Worm (Caenorhabditis elegans) whole organism, late embryonic: ENCODE results near the gene M163.8.

Source experiments
- F13H6.1 ChIP-seq: sonication (generic microtip); optimal IDR thresholded peaks from 2 replicates; lab custom pipeline; 2016; ENCODE audit warnings: missing genetic modification characterization, missing compliant biosample characterization
- T23F11.4 ChIP-seq: fragments of 200-800 bp; sonication (Bioruptor generic); optimal IDR thresholded peaks from 2 replicates; lab custom pipeline; 2018; ENCODE audit warnings: mild to moderate bottlenecking, missing genetic modification characterization, missing compliant biosample characterization
- ahr-1 ChIP-seq: sonication (generic microtip); optimal IDR thresholded peaks from 2 replicates; lab custom pipeline; 2016; ENCODE audit warnings: missing genetic modification characterization, missing compliant biosample characterization
- ama-1 ChIP-seq: fragments of 150-350 bp; optimal IDR thresholded peaks from 2 replicates; lab custom pipeline; 2014
- ceh-18 ChIP-seq: sonication (generic microtip); optimal IDR thresholded peaks from 2 replicates; lab custom pipeline; 2016; ENCODE audit warnings: missing genetic modification characterization, missing compliant biosample characterization
- ceh-19 ChIP-seq: fragments of 200-800 bp; sonication (Bioruptor generic); optimal IDR thresholded peaks from 2 replicates; lab custom pipeline; 2018; ENCODE audit warnings: mild to moderate bottlenecking, missing genetic modification characterization, missing compliant biosample characterization
- ceh-2 ChIP-seq: sonication (generic microtip); optimal IDR thresholded peaks from 2 replicates; lab custom pipeline; 2016; ENCODE audit warnings: missing genotype, missing genetic modification characterization, missing compliant biosample characterization
- ceh-22 ChIP-seq: sonication (generic microtip); optimal IDR thresholded peaks from 2 replicates; lab custom pipeline; 2017; ENCODE audit warnings: missing biosample characterization, missing genetic modification characterization
- ceh-34 ChIP-seq: sonication (generic microtip); optimal IDR thresholded peaks from 2 replicates; lab custom pipeline; 2016; ENCODE audit warnings: mild to moderate bottlenecking, missing genetic modification characterization, missing compliant biosample characterization
- ceh-48 ChIP-seq: sonication (generic microtip); optimal IDR thresholded peaks from 2 replicates; lab custom pipeline; 2016; ENCODE audit warnings: missing genetic modification characterization, inconsistent platforms, missing compliant biosample characterization
- che-1 ChIP-seq: sonication (generic microtip); optimal IDR thresholded peaks from 2 replicates; lab custom pipeline; 2016; ENCODE audit warnings: mild to moderate bottlenecking, missing genetic modification characterization, missing compliant biosample characterization
- dve-1 ChIP-seq: sonication (generic microtip); optimal IDR thresholded peaks from 2 replicates; lab custom pipeline; 2017; ENCODE audit warnings: antibody characterized with exemption, mild to moderate bottlenecking, missing genetic modification characterization, missing compliant biosample characterization
- elt-2 ChIP-seq: sonication (generic microtip); optimal IDR thresholded peaks from 2 replicates; lab custom pipeline; 2016; ENCODE audit warnings: missing genetic modification reagents, missing genetic modification characterization, missing compliant biosample characterization
- elt-4 ChIP-seq: sonication (generic microtip); optimal IDR thresholded peaks from 2 replicates; lab custom pipeline; 2016; ENCODE audit warnings: missing genetic modification characterization, missing compliant biosample characterization
- eyg-1 ChIP-seq: sonication (generic microtip); optimal IDR thresholded peaks from 2 replicates; lab custom pipeline; 2016; ENCODE audit warnings: missing genotype, missing genetic modification characterization, missing compliant biosample characterization
- fax-1 ChIP-seq: sonication (generic microtip); optimal IDR thresholded peaks from 2 replicates; lab custom pipeline; 2016; ENCODE audit warnings: missing genotype, missing genetic modification characterization, missing compliant biosample characterization
- fkh-10 ChIP-seq: fragments of 150-350 bp; optimal IDR thresholded peaks from 2 replicates; lab custom pipeline; 2014; ENCODE audit warnings: missing biosample characterization, missing genetic modification reagents, missing genetic modification characterization
- gmeb-2 ChIP-seq: sonication (generic microtip); optimal IDR thresholded peaks from 2 replicates; lab custom pipeline; 2016; ENCODE audit warnings: missing genetic modification characterization, inconsistent platforms, missing compliant biosample characterization
- hlh-13 ChIP-seq: fragments of 200-800 bp; sonication (Bioruptor generic); optimal IDR thresholded peaks from 2 replicates; lab custom pipeline; 2018; ENCODE audit warnings: mild to moderate bottlenecking, missing genetic modification characterization, missing compliant biosample characterization
- hlh-15 ChIP-seq: sonication (generic microtip); optimal IDR thresholded peaks from 2 replicates; lab custom pipeline; 2016; ENCODE audit warnings: missing genetic modification characterization, missing compliant biosample characterization
- lim-6 ChIP-seq: sonication (generic microtip); optimal IDR thresholded peaks from 2 replicates; lab custom pipeline; 2016; ENCODE audit warnings: missing genetic modification characterization, missing compliant biosample characterization
- mec-3 ChIP-seq: sonication (generic microtip); optimal IDR thresholded peaks from 2 replicates; lab custom pipeline; 2016; ENCODE audit warnings: borderline replicate concordance, missing genetic modification characterization, missing compliant biosample characterization
- nfya-1 ChIP-seq: sonication (generic microtip); optimal IDR thresholded peaks from 2 replicates; lab custom pipeline; 2017; ENCODE audit warnings: missing genetic modification characterization, mild to moderate bottlenecking, missing compliant biosample characterization, antibody characterized with exemption, moderate library complexity
- nhr-11 ChIP-seq: fragments of 150-350 bp; optimal IDR thresholded peaks from 2 replicates; lab custom pipeline; 2014; ENCODE audit warnings: missing biosample characterization, missing genetic modification characterization
- npax-4 ChIP-seq: sonication (generic microtip); optimal IDR thresholded peaks from 2 replicates; lab custom pipeline; 2016; ENCODE audit warnings: missing genetic modification characterization, missing compliant biosample characterization
- pat-9 ChIP-seq: fragments of 200-800 bp; sonication (Bioruptor generic); optimal IDR thresholded peaks from 2 replicates; lab custom pipeline; 2018; ENCODE audit warnings: mild to moderate bottlenecking, missing genetic modification characterization, moderate library complexity, missing compliant biosample characterization
- pax-1 ChIP-seq: fragments of 150-350 bp; optimal IDR thresholded peaks from 2 replicates; lab custom pipeline; 2014; ENCODE audit warnings: missing biosample characterization, missing genetic modification characterization
- pqm-1 ChIP-seq: sonication (generic microtip); optimal IDR thresholded peaks from 2 replicates; lab custom pipeline; 2016; ENCODE audit warnings: missing genetic modification characterization, missing compliant biosample characterization
- ref-2 ChIP-seq: sonication (generic microtip); optimal IDR thresholded peaks from 2 replicates; lab custom pipeline; 2016; ENCODE audit warnings: missing genetic modification characterization, missing compliant biosample characterization
- rnt-1 ChIP-seq: sonication (generic microtip); optimal IDR thresholded peaks from 2 replicates; lab custom pipeline; 2016; ENCODE audit warnings: missing genetic modification characterization, missing compliant biosample characterization
- sdc-2 ChIP-seq: sonication (generic microtip); optimal IDR thresholded peaks from 2 replicates; lab custom pipeline; 2016; ENCODE audit warnings: missing genotype, missing genetic modification characterization, missing compliant biosample characterization
- sox-2 ChIP-seq: fragments of 200-800 bp; sonication (Bioruptor generic); IDR thresholded peaks from 2 replicates; pipeline ENCODE4 v1.3.6; 2022; ENCODE audit warnings: missing genetic modification reagents, missing genetic modification characterization, missing compliant biosample characterization
- sox-4 ChIP-seq: sonication (generic microtip); optimal IDR thresholded peaks from 2 replicates; lab custom pipeline; 2017; ENCODE audit warnings: mild to moderate bottlenecking, missing genetic modification characterization, inconsistent platforms, missing compliant biosample characterization
- syd-9 ChIP-seq: sonication (generic microtip); optimal IDR thresholded peaks from 2 replicates; lab custom pipeline; 2016; ENCODE audit warnings: mild to moderate bottlenecking, missing genetic modification characterization, moderate library complexity, missing compliant biosample characterization
- tbx-2 ChIP-seq: sonication (generic microtip); optimal IDR thresholded peaks from 2 replicates; lab custom pipeline; 2016; ENCODE audit warnings: missing genetic modification characterization, missing compliant biosample characterization
- tbx-7 ChIP-seq: sonication (generic microtip); optimal IDR thresholded peaks from 2 replicates; lab custom pipeline; 2016; ENCODE audit warnings: missing genotype, missing genetic modification characterization, missing compliant biosample characterization
- unc-3 ChIP-seq, 2 experiments: fragments of 200-800 bp in 1 of 2; sonication (Bioruptor generic) in 1 of 2; sonication (generic microtip) in 1 of 2; conservative IDR thresholded peaks in 1 of 2; optimal IDR thresholded peaks in 1 of 2; 2 replicates each; pipeline versions ENCODE4 v1.3.6 to Lab custom; 2016 to 2022; ENCODE audit warnings: missing compliant biosample characterization in 2 of 2, missing genetic modification characterization in 2 of 2, missing genetic modification reagents in 1 of 2
- unc-42 ChIP-seq: sonication (generic microtip); optimal IDR thresholded peaks from 2 replicates; lab custom pipeline; 2016; ENCODE audit warnings: missing genotype, missing genetic modification characterization, missing compliant biosample characterization
- unc-86 ChIP-seq: sonication (generic microtip); optimal IDR thresholded peaks from 2 replicates; lab custom pipeline; 2016; ENCODE audit warnings: missing genetic modification characterization, missing compliant biosample characterization

M163.8 gene

DNA sequence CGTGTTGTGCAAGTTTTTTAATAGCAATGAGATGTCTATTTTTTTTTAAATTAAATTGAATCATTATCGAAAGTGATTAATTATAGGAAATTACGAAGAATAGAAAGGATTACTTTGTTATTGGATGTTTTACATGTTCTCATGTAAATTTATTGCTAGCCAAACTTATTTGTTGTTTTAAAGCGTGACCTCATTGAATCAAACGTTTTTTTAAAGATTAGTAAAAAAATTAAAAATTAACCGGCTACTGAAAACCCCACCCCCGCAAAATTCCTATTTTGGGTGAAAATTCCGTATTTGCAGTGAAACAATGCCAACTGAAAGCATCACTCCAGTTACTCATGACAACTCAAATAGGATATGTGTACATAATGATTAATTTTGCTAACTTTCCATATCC is at the start of gene M163.8:
M163.8 (plus strand) TSS at position 301 of the 400 bp plus-strand sequence.
- TF ChIP-seq unc-3 (GFP tag; conservative IDR thresholded peaks at IDR 0.05; lab: Robert Waterston, UW) = no peak
- no peak for TF ChIP-seq unc-3 (tag; optimal IDR thresholded peaks at IDR 0.05; lab: Kevin White, UChicago)

DNA sequence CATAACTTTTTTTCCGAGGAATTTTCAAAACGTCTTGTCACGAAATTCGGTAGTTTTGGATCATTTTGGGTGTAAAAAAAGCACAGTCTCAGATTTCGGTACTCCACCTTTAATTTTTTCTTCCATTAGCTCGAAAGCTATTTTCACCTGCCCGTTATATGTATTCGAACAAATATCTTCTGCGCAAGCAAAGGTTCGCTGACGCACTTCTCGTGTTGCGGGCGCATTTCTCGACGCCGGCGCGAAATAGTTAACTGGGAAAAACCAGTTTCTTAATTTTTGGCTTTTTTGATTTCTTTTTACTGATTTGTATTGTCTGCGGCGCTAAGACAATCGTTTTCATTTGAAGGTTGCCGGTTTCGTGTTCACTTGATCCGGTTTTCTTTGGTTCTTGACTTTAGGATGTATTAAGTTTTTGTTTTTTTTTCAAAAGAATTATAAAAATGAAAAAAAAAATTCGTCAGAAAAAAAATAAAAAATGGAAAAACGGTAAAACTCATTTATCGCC is 49.2 kb upstream of the M163.8 start:
- TF ChIP-seq T23F11.4 (GFP tag; lab: Kevin White, UChicago) (no peak), pax-1 (tag; lab: Kevin White, UChicago) (no peak), elt-4 (no peak), hlh-13 (no peak), ref-2 (tag; lab: Kevin White, UChicago) (no peak), npax-4 (tag; lab: Kevin White, UChicago) (no peak), mec-3 (tag; lab: Kevin White, UChicago) (no peak), fkh-10 (no peak), ceh-48 (tag; lab: Kevin White, UChicago) (no peak), ceh-22 (tag; lab: Kevin White, UChicago) (no peak), hlh-15 (tag; lab: Kevin White, UChicago) (no peak), unc-42 (tag; lab: Kevin White, UChicago) (no peak), nfya-1 (no peak), fax-1 (tag; lab: Kevin White, UChicago) (no peak), ama-1 (lab: Kevin White, UChicago) (no peak), ahr-1 (tag; lab: Kevin White, UChicago) (no peak), sox-4 (tag; lab: Kevin White, UChicago) (no peak), sox-2 (GFP tag; lab: Robert Waterston, UW) (no peak), ceh-34 (no peak), ceh-19 (GFP tag; lab: Kevin White, UChicago) (no peak)

DNA sequence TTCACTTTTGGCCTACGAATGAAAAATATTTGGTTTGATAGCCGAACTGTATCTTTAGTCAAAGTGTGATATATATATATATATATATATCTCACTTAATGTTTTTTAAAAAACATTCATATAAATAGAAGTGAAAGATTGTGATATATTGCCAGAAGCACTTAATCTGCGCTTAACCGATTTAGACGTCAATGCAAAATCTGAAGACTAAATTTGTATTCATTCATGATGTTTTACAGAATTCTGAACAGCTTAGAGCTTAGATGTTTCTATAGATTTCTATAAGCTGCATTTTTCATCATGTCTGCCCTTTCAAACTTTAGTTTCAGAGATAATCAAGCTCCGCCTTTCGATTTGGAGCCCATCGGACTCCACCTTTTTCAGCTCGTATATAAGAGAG is 42.6 kb upstream of the M163.8 start, which contains the start of gene F23D12.3:
F23D12.3 (plus strand) TSS at position 301 of the 400 bp plus-strand sequence.
- TF ChIP-seq dve-1 (tag; lab: Kevin White, UChicago) (no peak), rnt-1 (no peak), ahr-1 (tag; lab: Kevin White, UChicago) (no peak), ceh-18 (no peak), mec-3 (tag; lab: Kevin White, UChicago) (no peak), unc-86 (tag; lab: Kevin White, UChicago) (no peak), lim-6 (tag; lab: Kevin White, UChicago) (no peak), sox-4 (tag; lab: Kevin White, UChicago) (no peak), ceh-19 (GFP tag; lab: Kevin White, UChicago) (no peak), eyg-1 (tag; lab: Kevin White, UChicago) (no peak), hlh-15 (tag; lab: Kevin White, UChicago) (no peak), unc-42 (tag; lab: Kevin White, UChicago) (no peak), elt-4 (no peak), fax-1 (tag; lab: Kevin White, UChicago) (no peak), ceh-2 (tag; lab: Kevin White, UChicago) (no peak), syd-9 (tag; lab: Kevin White, UChicago) (no peak), F13H6.1 (no peak)

DNA sequence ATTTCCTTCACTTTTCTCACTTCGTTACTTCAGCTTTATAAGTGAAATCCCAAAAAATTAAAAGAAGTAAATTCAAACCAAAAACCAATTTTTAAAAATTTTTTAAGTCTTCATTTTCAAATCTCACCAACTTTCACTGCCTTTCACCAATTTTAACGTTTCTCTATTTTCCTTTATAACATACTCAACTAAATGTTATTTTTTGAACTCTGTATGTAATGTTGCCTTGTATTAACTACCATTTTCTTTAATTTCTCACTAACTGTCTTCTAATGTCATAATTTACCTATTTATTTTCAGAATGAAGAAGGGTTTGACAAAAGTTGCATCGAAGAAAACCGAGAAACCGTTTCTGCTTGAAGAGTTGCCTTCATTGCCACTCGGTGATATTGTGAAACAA is 40.2 kb upstream of the M163.8 start, which contains the start of gene F23D12.4:
F23D12.4 (plus strand) TSS at position 301 of the 400 bp plus-strand sequence.
- no peak for TF ChIP-seq fax-1 (tag; lab: Kevin White, UChicago)
- no peak for TF ChIP-seq pat-9 (tag; lab: Kevin White, UChicago)
- TF ChIP-seq sdc-2 (tag; lab: Kevin White, UChicago) = no peak
- TF ChIP-seq tbx-2 (tag; lab: Kevin White, UChicago) = no peak
- no peak for TF ChIP-seq elt-2
- TF ChIP-seq gmeb-2 (tag; lab: Kevin White, UChicago) = no peak
- TF ChIP-seq nhr-11 (tag; lab: Kevin White, UChicago) = no peak
- no peak for TF ChIP-seq rnt-1
- TF ChIP-seq tbx-7 = no peak
- TF ChIP-seq pqm-1 (tag; lab: Kevin White, UChicago) = no peak
- no peak for TF ChIP-seq che-1
